Worm (Caenorhabditis elegans): Measurements from ENCODE around the gene gbf-1.

- TF ChIP-seq ceh-82 (tag; optimal IDR thresholded peaks at IDR 0.05) (no peak), zag-1 (tag; optimal IDR thresholded peaks at IDR 0.05) (no peak), mbf-1 (tag; optimal IDR thresholded peaks at IDR 0.05) (no peak), ztf-4 (tag; optimal IDR thresholded peaks at IDR 0.05) (no peak), nhr-129 (tag; optimal IDR thresholded peaks at IDR 0.05) (no peak), ama-1 (optimal IDR thresholded peaks at IDR 0.05) (no peak), ZK546.5 (tag; optimal IDR thresholded peaks at IDR 0.05) (no peak), nhr-25 (tag; optimal IDR thresholded peaks at IDR 0.05) (no peak), aly-2 (tag; optimal IDR thresholded peaks at IDR 0.05) (no peak), nhr-77 (tag; optimal IDR thresholded peaks at IDR 0.05) (no peak), mab-5 (tag; optimal IDR thresholded peaks at IDR 0.05) (no peak)
Measured at ce11 chrIII:11777321-11777720, 3.8 kb upstream of the gbf-1 start, which contains the start of gene mdt-21.
